Worm (Caenorhabditis elegans): ENCODE results near the gene daf-4.

The daf-4 gene

ce11 chrIII:5663521-5663920 is 38.6 kb downstream of the daf-4 start (continued):
- TF ChIP-seq hrde-1 (tag; optimal IDR thresholded peaks at IDR 0.05; ENCODE audit: borderline replicate concordance) (peak; percentile 56), bed-2 (GFP tag; IDR thresholded peaks at IDR 0.05) (no peak), lsl-1 (GFP tag; optimal IDR thresholded peaks at IDR 0.05) (peak; percentile 100), F57A8.1 (GFP tag; optimal IDR thresholded peaks at IDR 0.05) (no peak), tbx-9 (tag; optimal IDR thresholded peaks at IDR 0.05; ENCODE audit: borderline replicate concordance) (no peak), Y53F4B.3 (GFP tag; IDR thresholded peaks at IDR 0.05) (no peak), somi-1 (GFP tag; optimal IDR thresholded peaks at IDR 0.05) (no peak), ccch-3 (GFP tag; optimal IDR thresholded peaks at IDR 0.05) (no peak), ztf-26 (tag; optimal IDR thresholded peaks at IDR 0.05) (no peak), ceh-40 (GFP tag; IDR thresholded peaks at IDR 0.05) (no peak), dpff-1 (tag; optimal IDR thresholded peaks at IDR 0.05) (no peak), attf-3 (GFP tag; conservative IDR thresholded peaks at IDR 0.05) (no peak), mcd-1 (GFP tag; IDR thresholded peaks at IDR 0.05) (peak; percentile 66), hlh-12 (tag; optimal IDR thresholded peaks at IDR 0.05) (no peak), die-1 (tag; optimal IDR thresholded peaks at IDR 0.05) (no peak), F37B4.10 (GFP tag; IDR thresholded peaks at IDR 0.05) (no peak), nfya-2 (GFP tag; IDR thresholded peaks at IDR 0.05) (no peak), F39B2.1 (GFP tag; IDR thresholded peaks at IDR 0.05) (no peak), zfh-2 (GFP tag; conservative IDR thresholded peaks at IDR 0.05) (no peak), nhr-179 (tag; optimal IDR thresholded peaks at IDR 0.05) (no peak), gei-17 (GFP tag; optimal IDR thresholded peaks at IDR 0.05) (no peak), madf-6 (GFP tag; IDR thresholded peaks at IDR 0.05) (peak; percentile 100), Y95B8A.8 (GFP tag; IDR thresholded peaks at IDR 0.05) (peak; percentile 83), dpl-1 (GFP tag; optimal IDR thresholded peaks at IDR 0.05) (peak; percentile 95), F23B12.7 (tag; optimal IDR thresholded peaks at IDR 0.05; ENCODE audit: insufficient read depth) (no peak), ceh-100 (GFP tag; IDR thresholded peaks at IDR 0.05) (peak; percentile 39), lir-1 (GFP tag; conservative IDR thresholded peaks at IDR 0.05) (no peak; the same call in 1 of the 2 replicates), bed-1 (GFP tag; IDR thresholded peaks at IDR 0.05) (no peak), nhr-120 (GFP tag; IDR thresholded peaks at IDR 0.05) (no peak), B0336.3 (GFP tag; IDR thresholded peaks at IDR 0.05) (peak; percentile 65), hlh-26 (GFP tag; conservative IDR thresholded peaks at IDR 0.05) (no peak), F33H1.4 (GFP tag; IDR thresholded peaks at IDR 0.05) (peak; percentile 99), lin-35 (GFP tag; optimal IDR thresholded peaks at IDR 0.05) (peak in 2 of 3 experiments; percentile 25 to 88), F49E8.2 (tag; optimal IDR thresholded peaks at IDR 0.05; ENCODE audit: insufficient read depth) (peak; percentile 90), K11D2.4 (GFP tag; IDR thresholded peaks at IDR 0.05) (no peak), mxl-1 (tag; optimal IDR thresholded peaks at IDR 0.05) (no peak), lag-1 (GFP tag; IDR thresholded peaks at IDR 0.05) (no peak), snpc-1.1 (tag; optimal IDR thresholded peaks at IDR 0.05; ENCODE audit: insufficient read depth) (peak; percentile 85), B0019.2 (GFP tag; conservative IDR thresholded peaks at IDR 0.05) (peak; percentile 85), cebp-1 (GFP tag; IDR thresholded peaks at IDR 0.05) (no peak), cebp-1 (tag; optimal IDR thresholded peaks at IDR 0.05) (no peak), lin-40 (tag; optimal IDR thresholded peaks at IDR 0.05) (no peak), nhr-27 (tag; optimal IDR thresholded peaks at IDR 0.05) (no peak), egrh-3 (GFP tag; IDR thresholded peaks at IDR 0.05) (no peak), ekl-4 (GFP tag; IDR thresholded peaks at IDR 0.05) (peak; percentile 77; the same call in 1 of the 2 replicates), cebp-2 (GFP tag; IDR thresholded peaks at IDR 0.05) (no peak), ztf-25 (GFP tag; IDR thresholded peaks at IDR 0.05) (no peak), Y79H2A.3 (GFP tag; conservative IDR thresholded peaks at IDR 0.05) (0 out of 2 replicates have a peak, but pooled peaks have one; percentile 48), unc-130 (GFP tag; optimal IDR thresholded peaks at IDR 0.05) (peak; percentile 89)

Measured in whole organism, young adult.